Fruit fly (Drosophila melanogaster) whole organism: ENCODE data around the gene CG46513.
"Not testable (repeated sequence)": the region's sequence is repeated elsewhere in the genome, so short reads cannot be mapped to it uniquely, and the experiment has no call there.

Source experiments
- CG8478 ChIP-seq: fragments of >200 bp; optimal IDR thresholded peaks from 2 replicates; lab custom pipeline; 2018; ENCODE audit warnings: inconsistent platforms
- Dll ChIP-seq: fragments of >200 bp; optimal IDR thresholded peaks from 2 replicates; lab custom pipeline; 2017
- EcR ChIP-seq, 2 experiments: fragments of >200 bp; optimal IDR thresholded peaks; 2 replicates each; lab custom pipeline; 2017; ENCODE audit warnings: missing biosample characterization in 2 of 2, missing genetic modification characterization in 2 of 2, missing genetic modification reagents in 2 of 2
- pan ChIP-seq: fragments of >200 bp; optimal IDR thresholded peaks from 2 replicates; lab custom pipeline; 2017
- psq ChIP-seq: fragments of >200 bp; optimal IDR thresholded peaks from 2 replicates; lab custom pipeline; 2017
- usp ChIP-seq: fragments of >200 bp; optimal IDR thresholded peaks from 2 replicates; lab custom pipeline; 2017; ENCODE audit warnings: missing biosample characterization, missing genetic modification characterization, mixed read lengths

dm6 chrX:22241272-22241671, 49.2 kb downstream of the CG46513 start, which contains the start of gene CG46521:
- not testable (repeated sequence) for TF ChIP-seq pan; psq; usp (GFP tag; lab: Kevin White, UChicago); Dll (lab: Kevin White, UChicago); CG8478 (lab: Kevin White, UChicago); EcR (GFP tag; optimal IDR thresholded peaks at IDR 0.05; lab: Kevin White, UChicago)
